Fruit fly (Drosophila melanogaster) whole organism, wandering third instar larva: ENCODE data around the gene Cyp4d2.

Experiments
- Abd-B ChIP-seq: fragments of >200 bp; optimal IDR thresholded peaks from 2 replicates; lab custom pipeline; 2017; ENCODE audit warnings: missing biosample characterization, missing genetic modification characterization
- CG32264 ChIP-seq: fragments of 200-800 bp; sonication (Bioruptor generic); optimal IDR thresholded peaks from 2 replicates; lab custom pipeline; 2016; ENCODE audit warnings: missing biosample characterization, missing genetic modification characterization
- CG9705 ChIP-seq: fragments of 200-800 bp; sonication (Bioruptor generic); optimal IDR thresholded peaks from 2 replicates; lab custom pipeline; 2018; ENCODE audit warnings: missing biosample characterization, mild to moderate bottlenecking, missing genetic modification characterization
- CrebA ChIP-seq: fragments of 200-800 bp; sonication (Bioruptor generic); optimal IDR thresholded peaks from 2 replicates; lab custom pipeline; 2016; ENCODE audit warnings: missing biosample characterization, mild to moderate bottlenecking, missing genetic modification characterization, borderline replicate concordance
- Dfd ChIP-seq: fragments of >200 bp; optimal IDR thresholded peaks from 2 replicates; lab custom pipeline; 2017; ENCODE audit warnings: missing biosample characterization, missing genetic modification characterization
- Dif ChIP-seq: fragments of 200-275, 200-300 bp; sonication (Bioruptor generic); optimal IDR thresholded peaks from 2 replicates; lab custom pipeline; 2018; ENCODE audit warnings: missing biosample characterization, missing genetic modification characterization; ENCODE audit not compliant: partially characterized antibody
- GATAd ChIP-seq: sonication (Bioruptor generic); optimal IDR thresholded peaks from 2 replicates; lab custom pipeline; 2016; ENCODE audit warnings: missing biosample characterization, missing genetic modification characterization
- HLH106 ChIP-seq: fragments of 200-800 bp; optimal IDR thresholded peaks from 3 replicates; lab custom pipeline; 2019; ENCODE audit warnings: missing biosample characterization, mild to moderate bottlenecking, missing genetic modification characterization, moderate library complexity
- Hnf4 ChIP-seq: fragments of 200-800 bp; sonication (Bioruptor generic); optimal IDR thresholded peaks from 2 replicates; lab custom pipeline; 2016; ENCODE audit warnings: missing biosample characterization, mild to moderate bottlenecking, missing genetic modification characterization
- Hr78 ChIP-seq: fragments of >200 bp; optimal IDR thresholded peaks from 2 replicates; lab custom pipeline; 2017; ENCODE audit warnings: missing biosample characterization, missing genetic modification characterization
- Hr83 ChIP-seq: fragments of 200-300 bp; sonication (Bioruptor generic); optimal IDR thresholded peaks from 2 replicates; lab custom pipeline; 2016; ENCODE audit warnings: missing biosample characterization, mild to moderate bottlenecking, missing genetic modification characterization, moderate library complexity; ENCODE audit not compliant: poor library complexity, severe bottlenecking
- Jra ChIP-seq: sonication (Bioruptor generic); optimal IDR thresholded peaks from 2 replicates; lab custom pipeline; 2016; ENCODE audit warnings: missing biosample characterization, missing genetic modification characterization
- Mio ChIP-seq: sonication (Bioruptor generic); optimal IDR thresholded peaks from 2 replicates; lab custom pipeline; 2016; ENCODE audit warnings: missing biosample characterization, missing genetic modification characterization
- Myc ChIP-seq: fragments of >200 bp; optimal IDR thresholded peaks from 2 replicates; lab custom pipeline; 2017
- N ChIP-seq: fragments of >200 bp; optimal IDR thresholded peaks from 2 replicates; lab custom pipeline; 2018; ENCODE audit warnings: missing biosample characterization, missing external identifiers, missing genetic modification characterization
- OdsH ChIP-seq: fragments of 200-800 bp; sonication (Bioruptor generic); optimal IDR thresholded peaks from 2 replicates; lab custom pipeline; 2016; ENCODE audit warnings: missing biosample characterization, mild to moderate bottlenecking, missing genetic modification characterization
- Rel ChIP-seq, 2 experiments: fragments of 200-800 bp; sonication (Bioruptor generic) in 1 of 2; optimal IDR thresholded peaks; 2 replicates in 1 of 2; 3 replicates in 1 of 2; lab custom pipeline; 2016 to 2019; ENCODE audit warnings: mild to moderate bottlenecking in 2 of 2, missing biosample characterization in 2 of 2, missing genetic modification characterization in 2 of 2, moderate library complexity in 1 of 2
- Sp1 ChIP-seq: fragments of 200-800 bp; sonication (Bioruptor generic); optimal IDR thresholded peaks from 3 replicates; lab custom pipeline; 2019; ENCODE audit warnings: missing biosample characterization, mild to moderate bottlenecking, missing genetic modification characterization, moderate library complexity
- Vsx2 ChIP-seq: fragments of 200-300, 225-300 bp; sonication (Bioruptor generic); optimal IDR thresholded peaks from 2 replicates; lab custom pipeline; 2018; ENCODE audit warnings: missing biosample characterization, missing genetic modification characterization; ENCODE audit not compliant: partially characterized antibody
- br ChIP-seq: fragments of 200-800 bp; sonication (Bioruptor generic); optimal IDR thresholded peaks from 2 replicates; lab custom pipeline; 2016; ENCODE audit warnings: missing biosample characterization, missing genetic modification characterization
- brk ChIP-seq: fragments of 200-800 bp; sonication (Bioruptor generic); optimal IDR thresholded peaks from 2 replicates; lab custom pipeline; 2016; ENCODE audit warnings: missing biosample characterization, mild to moderate bottlenecking, missing genetic modification characterization
- dl ChIP-seq, 2 experiments: fragments of 175-275, 200-275 bp in 1 of 2; fragments of 200-275 bp in 1 of 2; sonication (Bioruptor generic); optimal IDR thresholded peaks; lab custom pipeline; 2018; ENCODE audit warnings: mild to moderate bottlenecking in 2 of 2, missing biosample characterization in 2 of 2, missing genetic modification characterization in 2 of 2, moderate library complexity in 2 of 2; ENCODE audit not compliant: partially characterized antibody in 2 of 2, insufficient read depth in 1 of 2
- dmrt93B ChIP-seq: fragments of 200-800 bp; sonication (Bioruptor generic); optimal IDR thresholded peaks from 2 replicates; lab custom pipeline; 2018; ENCODE audit warnings: missing biosample characterization, mild to moderate bottlenecking, missing genetic modification characterization
- dsf ChIP-seq: sonication (Bioruptor generic); optimal IDR thresholded peaks from 2 replicates; lab custom pipeline; 2016; ENCODE audit warnings: missing biosample characterization, missing genetic modification characterization, borderline replicate concordance
- ey ChIP-seq: fragments of 200-800 bp; sonication (Bioruptor generic); optimal IDR thresholded peaks from 2 replicates; lab custom pipeline; 2016; ENCODE audit warnings: missing biosample characterization, missing genetic modification characterization
- foxo ChIP-seq, 2 experiments: fragments of 200-800 bp; sonication (Bioruptor generic); optimal IDR thresholded peaks; 2 replicates in 1 of 2; 3 replicates in 1 of 2; lab custom pipeline; 2016 to 2017; ENCODE audit warnings: missing biosample characterization in 2 of 2, missing genetic modification characterization in 2 of 2
- fru ChIP-seq: fragments of 200-800 bp; sonication (Bioruptor generic); optimal IDR thresholded peaks from 3 replicates; lab custom pipeline; 2016; ENCODE audit warnings: missing biosample characterization, mild to moderate bottlenecking, missing genetic modification characterization
- h ChIP-seq: fragments of 200-800 bp; sonication (Bioruptor generic); optimal IDR thresholded peaks from 3 replicates; lab custom pipeline; 2016; ENCODE audit warnings: missing biosample characterization, mild to moderate bottlenecking, missing genetic modification characterization
- jim ChIP-seq: fragments of 175-275, 200-325 bp; sonication (Bioruptor generic); optimal IDR thresholded peaks from 2 replicates; lab custom pipeline; 2016; ENCODE audit warnings: missing biosample characterization, mild to moderate bottlenecking, missing genetic modification characterization
- lola ChIP-seq: fragments of >200 bp; optimal IDR thresholded peaks from 2 replicates; lab custom pipeline; 2017; ENCODE audit warnings: missing biosample characterization, missing genetic modification characterization
- pan ChIP-seq: fragments of >200 bp; optimal IDR thresholded peaks from 2 replicates; lab custom pipeline; 2017
- psq ChIP-seq: fragments of 200-800 bp; sonication (Bioruptor generic); optimal IDR thresholded peaks from 3 replicates; lab custom pipeline; 2017; ENCODE audit warnings: missing biosample characterization, mild to moderate bottlenecking, missing genetic modification characterization, moderate library complexity
- rgr ChIP-seq: fragments of 200-800 bp; sonication (Bioruptor generic); optimal IDR thresholded peaks from 3 replicates; lab custom pipeline; 2016; ENCODE audit warnings: missing biosample characterization, mild to moderate bottlenecking, missing genetic modification characterization
- sage ChIP-seq: fragments of 200-800 bp; sonication (Bioruptor generic); optimal IDR thresholded peaks from 2 replicates; lab custom pipeline; 2016; ENCODE audit warnings: missing biosample characterization, mild to moderate bottlenecking, missing genetic modification characterization
- sv ChIP-seq: fragments of 200-800 bp; sonication (Bioruptor generic); optimal IDR thresholded peaks from 3 replicates; lab custom pipeline; 2016; ENCODE audit warnings: missing biosample characterization, missing genetic modification characterization
- tai ChIP-seq: sonication (Bioruptor generic); optimal IDR thresholded peaks from 2 replicates; lab custom pipeline; 2016; ENCODE audit warnings: missing biosample characterization, missing genetic modification characterization
- usp ChIP-seq: fragments of >200 bp; optimal IDR thresholded peaks from 2 replicates; lab custom pipeline; 2017; ENCODE audit warnings: missing biosample characterization, missing genetic modification characterization
- woc ChIP-seq: sonication (Bioruptor generic); optimal IDR thresholded peaks from 2 replicates; lab custom pipeline; 2016; ENCODE audit warnings: missing biosample characterization, mild to moderate bottlenecking, missing genetic modification characterization

The Cyp4d2 gene

DNA sequence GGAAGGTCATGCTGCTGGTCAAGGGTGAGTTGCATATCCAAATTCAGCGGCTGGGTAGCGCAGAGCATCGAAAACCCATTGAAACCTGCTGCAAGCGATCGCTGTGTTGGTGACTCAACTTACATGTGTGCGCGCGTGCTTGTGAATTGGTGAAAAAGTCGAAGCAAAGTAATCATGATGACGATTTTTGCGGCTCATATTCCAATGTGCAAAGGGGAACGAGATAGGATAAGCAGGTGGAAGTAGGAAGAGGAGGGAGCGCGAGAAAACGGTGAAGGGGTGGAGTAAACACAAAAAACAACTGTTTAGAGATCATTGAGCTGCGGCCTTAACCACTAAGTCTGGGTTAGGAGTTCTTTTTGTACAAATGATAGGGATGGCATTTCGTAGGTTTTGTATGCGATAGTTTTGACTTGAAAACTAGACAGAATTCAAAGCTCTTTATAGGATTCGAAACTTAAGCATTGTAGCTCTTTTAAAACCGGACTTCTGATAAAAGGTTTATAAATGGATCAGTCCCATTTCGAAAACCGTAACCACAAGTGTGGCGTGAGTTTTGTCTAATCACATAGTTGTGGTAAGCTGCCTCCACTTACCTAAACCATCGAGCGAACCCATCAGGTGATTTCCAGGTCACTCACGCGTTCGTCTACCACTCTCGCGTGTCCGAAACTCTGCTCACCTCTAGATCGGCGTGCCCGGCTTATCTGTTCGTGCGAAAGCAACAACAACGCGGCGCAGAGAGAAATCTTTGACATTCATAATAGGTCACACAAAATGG lies 29.9 kb upstream of the Cyp4d2 start (continued):
- TF ChIP-seq h (GFP tag; lab: Kevin White, UChicago): peak; percentile 71

DNA sequence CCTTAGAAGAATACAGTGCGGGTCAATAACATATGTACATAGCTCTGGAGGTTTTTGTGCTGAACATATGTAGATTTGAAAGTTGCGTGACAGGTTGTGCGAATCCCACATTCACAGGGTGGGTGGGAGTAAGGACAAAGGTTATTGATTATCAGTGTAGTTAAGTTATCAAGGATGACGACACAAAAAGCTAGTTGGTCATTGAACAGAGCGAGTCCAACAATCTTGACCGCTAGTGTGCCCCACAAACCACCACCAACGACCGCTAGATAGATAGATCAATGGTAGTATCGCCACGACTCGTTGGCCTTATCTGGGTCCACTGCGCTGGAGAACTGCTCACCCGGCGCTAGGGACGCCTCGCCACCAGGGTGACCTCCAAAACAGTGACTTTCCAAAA lies 29.2 kb upstream of the Cyp4d2 start:
- TF ChIP-seq Jra: no peak

DNA sequence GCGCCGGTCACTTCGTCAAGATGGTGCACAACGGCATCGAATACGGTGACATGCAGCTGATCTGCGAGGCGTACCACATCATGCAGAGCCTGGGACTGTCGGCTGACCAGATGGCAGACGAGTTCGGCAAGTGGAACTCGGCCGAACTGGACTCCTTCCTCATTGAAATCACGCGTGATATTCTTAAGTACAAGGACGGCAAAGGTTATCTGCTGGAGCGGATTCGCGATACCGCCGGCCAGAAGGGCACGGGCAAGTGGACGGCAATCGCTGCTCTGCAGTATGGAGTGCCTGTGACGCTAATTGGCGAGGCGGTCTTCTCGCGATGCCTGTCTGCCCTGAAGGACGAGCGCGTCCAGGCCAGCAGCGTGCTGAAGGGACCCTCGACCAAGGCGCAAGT lies 28.3 kb upstream of the Cyp4d2 start:
- no peak for TF ChIP-seq fru (GFP tag; lab: Kevin White, UChicago)
- TF ChIP-seq Hnf4 (GFP tag; lab: Kevin White, UChicago): no peak
- TF ChIP-seq sage (GFP tag; lab: Kevin White, UChicago): no peak
- TF ChIP-seq jim (GFP tag; lab: Kevin White, UChicago): no peak
- TF ChIP-seq Vsx2 (GFP tag; lab: Kevin White, UChicago): no peak
- no peak for TF ChIP-seq Jra
- no peak for TF ChIP-seq h (GFP tag; lab: Kevin White, UChicago)

DNA sequence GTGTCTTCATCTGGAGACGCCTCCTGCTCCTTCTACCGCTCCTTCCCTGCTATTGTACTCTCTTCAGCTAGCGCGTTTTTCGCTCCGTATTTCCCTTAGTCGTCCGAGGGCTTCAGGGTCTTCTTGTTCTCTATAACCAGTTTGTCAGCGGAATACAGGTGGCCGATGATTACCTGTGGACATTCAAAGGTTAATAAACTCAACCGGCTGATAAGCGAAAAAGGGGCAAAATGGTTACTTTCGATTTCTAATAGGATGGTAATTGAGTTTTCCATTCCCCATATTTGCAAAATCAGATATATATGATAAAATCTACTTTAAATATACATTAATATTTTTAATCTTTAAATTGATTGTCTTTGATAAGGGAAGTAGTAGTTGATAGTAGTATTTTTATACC lies 27.1 kb upstream of the Cyp4d2 start:
- TF ChIP-seq sage (GFP tag; lab: Kevin White, UChicago) (no peak), fru (GFP tag; lab: Kevin White, UChicago) (no peak), usp (no peak), foxo (GFP tag; optimal IDR thresholded peaks at IDR 0.05; lab: Kevin White, UChicago) (no peak), HLH106 (tag; lab: Kevin White, UChicago) (no peak), Dif (GFP tag; lab: Kevin White, UChicago) (no peak), GATAd (GFP tag; lab: Kevin White, UChicago) (no peak), CG9705 (GFP tag; lab: Kevin White, UChicago) (no peak), Jra (no peak)

DNA sequence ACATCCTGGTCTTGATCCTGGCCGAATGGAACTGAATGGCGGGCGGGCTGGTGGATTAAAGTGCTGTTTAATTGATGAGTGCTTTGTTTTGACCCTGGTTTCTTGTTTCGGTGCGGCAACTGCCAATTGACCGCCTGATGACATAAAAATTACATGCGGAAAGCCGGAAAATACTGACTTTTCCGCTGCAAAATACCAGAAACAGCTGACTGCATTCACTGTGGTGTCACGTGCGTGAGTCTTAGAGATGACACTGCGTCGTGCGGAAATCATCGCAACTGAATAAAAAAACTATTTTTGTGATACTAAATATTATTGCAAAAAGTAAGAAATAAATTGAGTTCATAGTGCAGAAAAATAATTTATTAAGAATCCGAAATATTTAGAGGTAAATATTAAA lies 26.3 kb upstream of the Cyp4d2 start, which contains the start of gene bcn92:
Gene bcn92, minus strand, starts transcription at position 170 of the 400 bp plus-strand sequence.
- TF ChIP-seq CrebA (GFP tag; lab: Kevin White, UChicago) (no peak), sv (GFP tag; lab: Kevin White, UChicago) (peak; percentile 46), Sp1 (peak; percentile 36), sage (GFP tag; lab: Kevin White, UChicago) (no peak), CG9705 (GFP tag; lab: Kevin White, UChicago) (no peak), CG32264 (GFP tag; lab: Kevin White, UChicago) (no peak), Vsx2 (GFP tag; lab: Kevin White, UChicago) (no peak), Rel (GFP tag; optimal IDR thresholded peaks at IDR 0.05; lab: Kevin White, UChicago) (no peak), Rel (tag; optimal IDR thresholded peaks at IDR 0.05; lab: Kevin White, UChicago) (peak; percentile 12), Hr83 (GFP tag; lab: Kevin White, UChicago) (peak; percentile 21), Jra (peak; percentile 51), dmrt93B (GFP tag; lab: Kevin White, UChicago) (no peak), OdsH (GFP tag; lab: Kevin White, UChicago) (peak; percentile 21), Hnf4 (GFP tag; lab: Kevin White, UChicago) (no peak), Mio (GFP tag; lab: Kevin White, UChicago) (no peak), Dfd (GFP tag; lab: Kevin White, UChicago) (no peak), Dif (GFP tag; lab: Kevin White, UChicago) (no peak), fru (GFP tag; lab: Kevin White, UChicago) (peak; percentile 37), rgr (GFP tag; lab: Kevin White, UChicago) (peak; percentile 43), woc (peak; percentile 87), tai (no peak), Myc (lab: Kevin White, UChicago) (peak; percentile 5), Hr78 (GFP tag; lab: Kevin White, UChicago) (no peak), usp (no peak), foxo (GFP tag; optimal IDR thresholded peaks at IDR 0.05; lab: Kevin White, UChicago) (peak in 1 of 2 experiments; percentile 42), dl (GFP tag; optimal IDR thresholded peaks at IDR 0.05; lab: Kevin White, UChicago; ENCODE audit: insufficient read depth in 1 of 2, partially characterized antibody in 2 of 2) (no peak), HLH106 (tag; lab: Kevin White, UChicago) (peak; percentile 36), br (peak; percentile 29), psq (no peak), Abd-B (no peak), lola (GFP tag; lab: Kevin White, UChicago) (no peak), jim (GFP tag; lab: Kevin White, UChicago) (no peak), h (GFP tag; lab: Kevin White, UChicago) (peak; percentile 41), N (GFP tag; lab: Kevin White, UChicago) (no peak), pan (no peak), dsf (GFP tag; lab: Kevin White, UChicago) (no peak), ey (peak; percentile 46), brk (GFP tag; lab: Kevin White, UChicago) (no peak), GATAd (GFP tag; lab: Kevin White, UChicago) (no peak)
